Fruit fly (Drosophila melanogaster) whole organism, embryonic: ENCODE results near the gene peng.

ENCODE experiments used
- Adf1 ChIP-seq: fragments of 200-800 bp; sonication (Bioruptor generic); IDR thresholded peaks from 2 replicates; pipeline ENCODE4 v1.3.6; 2022; ENCODE audit warnings: missing biosample characterization, missing genetic modification characterization
- Asciz ChIP-seq: fragments of 200-800 bp; sonication (Bioruptor generic); optimal IDR thresholded peaks from 2 replicates; lab custom pipeline; 2017; ENCODE audit warnings: missing biosample characterization, mild to moderate bottlenecking, missing genetic modification characterization, missing genetic modification reagents
- C15 ChIP-seq: fragments of 200-800 bp; sonication (Bioruptor generic); IDR thresholded peaks from 3 replicates; pipeline ENCODE4 v1.3.6; 2022; ENCODE audit warnings: missing biosample characterization, missing genetic modification characterization
- CG10209 ChIP-seq: fragments of 200-800 bp; sonication (Bioruptor generic); optimal IDR thresholded peaks from 3 replicates; lab custom pipeline; 2017; ENCODE audit warnings: missing biosample characterization, mild to moderate bottlenecking, missing genetic modification characterization, missing genetic modification reagents
- CG10274 ChIP-seq: fragments of 200-800 bp; sonication (Bioruptor generic); optimal IDR thresholded peaks from 3 replicates; lab custom pipeline; 2017; ENCODE audit warnings: missing biosample characterization, mild to moderate bottlenecking, missing genetic modification characterization
- CG10565 ChIP-seq: fragments of 200-800 bp; sonication (Bioruptor generic); optimal IDR thresholded peaks from 3 replicates; lab custom pipeline; 2016; ENCODE audit warnings: missing biosample characterization, mild to moderate bottlenecking, missing genetic modification characterization
- CG10979 ChIP-seq: fragments of 200-800 bp; sonication (Bioruptor generic); optimal IDR thresholded peaks from 2 replicates; lab custom pipeline; 2018; ENCODE audit warnings: missing biosample characterization, mild to moderate bottlenecking, missing genetic modification characterization, moderate library complexity
- CG17802 ChIP-seq: fragments of 200-800 bp; sonication (Bioruptor generic); optimal IDR thresholded peaks from 2 replicates; lab custom pipeline; 2018; ENCODE audit warnings: missing biosample characterization, mild to moderate bottlenecking, missing genetic modification characterization, moderate library complexity
- CG2202 ChIP-seq: fragments of 200-800 bp; sonication (Bioruptor generic); optimal IDR thresholded peaks from 2 replicates; lab custom pipeline; 2018; ENCODE audit warnings: missing biosample characterization, mild to moderate bottlenecking, missing genetic modification characterization
- CG3995 ChIP-seq: fragments of 200-800 bp; sonication (Bioruptor generic); optimal IDR thresholded peaks from 3 replicates; lab custom pipeline; 2016; ENCODE audit warnings: missing biosample characterization, missing genetic modification characterization
- CG4360 ChIP-seq: fragments of 200-800 bp; sonication (Bioruptor generic); IDR thresholded peaks from 2 replicates; pipeline ENCODE4 v1.3.6; 2022; ENCODE audit warnings: missing biosample characterization, missing genetic modification characterization
- CG7745 ChIP-seq: fragments of 200-800 bp; sonication (Bioruptor generic); optimal IDR thresholded peaks from 2 replicates; lab custom pipeline; 2018; ENCODE audit warnings: missing biosample characterization, mild to moderate bottlenecking, missing genetic modification characterization, moderate library complexity
- CG8290 ChIP-seq, 3 experiments: fragments of 200-800 bp; sonication (Bioruptor generic); optimal IDR thresholded peaks; 2 replicates each; lab custom pipeline; 2016 to 2019; ENCODE audit warnings: missing biosample characterization in 3 of 3, missing genetic modification characterization in 3 of 3, mild to moderate bottlenecking in 2 of 3, moderate library complexity in 1 of 3
- Chrac-16 ChIP-seq: fragments of 200-800 bp; sonication (Bioruptor generic); optimal IDR thresholded peaks from 3 replicates; lab custom pipeline; 2016; ENCODE audit warnings: missing biosample characterization, missing genetic modification characterization
- CoRest ChIP-seq: fragments of 200-800 bp; sonication (Bioruptor generic); optimal IDR thresholded peaks from 3 replicates; lab custom pipeline; 2018; ENCODE audit warnings: missing biosample characterization, mild to moderate bottlenecking, missing genetic modification characterization, moderate library complexity
- CrebB ChIP-seq: fragments of 200-800 bp; sonication (Bioruptor generic); optimal IDR thresholded peaks from 3 replicates; lab custom pipeline; 2018; ENCODE audit warnings: missing biosample characterization, mild to moderate bottlenecking, missing genetic modification characterization
- Meics ChIP-seq: fragments of 200-800 bp; sonication (Bioruptor generic); optimal IDR thresholded peaks from 2 replicates; lab custom pipeline; 2017; ENCODE audit warnings: missing biosample characterization, mild to moderate bottlenecking, missing genetic modification characterization
- NC2α ChIP-seq: fragments of 200-800 bp; sonication (Bioruptor generic); optimal IDR thresholded peaks from 2 replicates; lab custom pipeline; 2016; ENCODE audit warnings: missing biosample characterization, missing genetic modification characterization
- Nf-YC ChIP-seq: fragments of 200-800 bp; optimal IDR thresholded peaks from 3 replicates; lab custom pipeline; 2019; ENCODE audit warnings: missing biosample characterization, mild to moderate bottlenecking, missing genetic modification characterization, moderate library complexity
- Scr ChIP-seq: fragments of 200-800 bp; sonication (Bioruptor generic); IDR thresholded peaks from 2 replicates; pipeline ENCODE4 v1.3.6; 2022; ENCODE audit warnings: missing biosample characterization, missing genetic modification characterization; ENCODE audit not compliant: partially characterized antibody
- Usf ChIP-seq: fragments of 200-800 bp; sonication (Bioruptor generic); optimal IDR thresholded peaks from 2 replicates; lab custom pipeline; 2017; ENCODE audit warnings: missing genotype, missing biosample characterization, missing genetic modification characterization
- ap ChIP-seq: fragments of 200-800 bp; sonication (Bioruptor generic); IDR thresholded peaks from 2 replicates; pipeline ENCODE4 v1.3.6; 2022; ENCODE audit warnings: missing biosample characterization, missing genetic modification characterization
- ash1 ChIP-seq: fragments of 200-800 bp; sonication (Bioruptor generic); optimal IDR thresholded peaks from 2 replicates; lab custom pipeline; 2018; ENCODE audit warnings: missing biosample characterization, mild to moderate bottlenecking, missing genetic modification characterization
- az2 ChIP-seq: fragments of 200-800 bp; sonication (Bioruptor generic); optimal IDR thresholded peaks from 3 replicates; lab custom pipeline; 2016; ENCODE audit warnings: missing biosample characterization, missing genetic modification characterization
- cas ChIP-seq: fragments of 200-800 bp; sonication (Bioruptor generic); IDR thresholded peaks from 2 replicates; pipeline ENCODE4 v1.3.6; 2022; ENCODE audit warnings: missing biosample characterization, missing genetic modification characterization
- cato ChIP-seq: fragments of 200-800 bp; sonication (Bioruptor generic); optimal IDR thresholded peaks from 2 replicates; lab custom pipeline; 2016; ENCODE audit warnings: missing biosample characterization, missing genetic modification characterization, borderline replicate concordance
- caup ChIP-seq: fragments of 200-800 bp; sonication (Bioruptor generic); optimal IDR thresholded peaks from 3 replicates; lab custom pipeline; 2017; ENCODE audit warnings: missing biosample characterization, mild to moderate bottlenecking, missing genetic modification characterization, moderate library complexity; ENCODE audit not compliant: severe bottlenecking
- da ChIP-seq: fragments of 200-800 bp; sonication (Bioruptor generic); optimal IDR thresholded peaks from 2 replicates; lab custom pipeline; 2016; ENCODE audit warnings: missing biosample characterization, missing genetic modification characterization
- dan ChIP-seq: fragments of 200-800 bp; sonication (Bioruptor generic); IDR thresholded peaks from 2 replicates; pipeline ENCODE4 v1.3.6; 2022; ENCODE audit warnings: missing biosample characterization, missing genetic modification characterization
- dimm ChIP-seq: fragments of 200-800 bp; sonication (Bioruptor generic); IDR thresholded peaks from 2 replicates; pipeline ENCODE4 v1.3.6; 2022; ENCODE audit warnings: missing biosample characterization, missing genetic modification characterization
- esg ChIP-seq: fragments of 200-800 bp; sonication (Bioruptor generic); conservative IDR thresholded peaks from 2 replicates; pipeline ENCODE4 v1.3.6; 2022; ENCODE audit warnings: missing biosample characterization, missing genetic modification characterization
- fd3F ChIP-seq: fragments of 200-800 bp; sonication (Bioruptor generic); optimal IDR thresholded peaks from 2 replicates; lab custom pipeline; 2018; ENCODE audit warnings: missing biosample characterization, mild to moderate bottlenecking, missing genetic modification characterization, moderate library complexity
- gsb ChIP-seq: fragments of 200-800 bp; sonication (Bioruptor generic); IDR thresholded peaks from 2 replicates; pipeline ENCODE4 v1.3.6; 2022; ENCODE audit warnings: missing biosample characterization, missing genetic modification characterization
- ken ChIP-seq: fragments of 200-800 bp; sonication (Bioruptor generic); IDR thresholded peaks from 3 replicates; pipeline ENCODE4 v1.3.6; 2022; ENCODE audit warnings: missing biosample characterization, missing genetic modification characterization
- knrl ChIP-seq: fragments of 200-800 bp; sonication (Bioruptor generic); IDR thresholded peaks from 3 replicates; pipeline ENCODE4 v1.3.6; 2022; ENCODE audit warnings: missing biosample characterization, missing genetic modification characterization; ENCODE audit not compliant: partially characterized antibody
- lbe ChIP-seq: fragments of 200-800 bp; sonication (Bioruptor generic); optimal IDR thresholded peaks from 2 replicates; lab custom pipeline; 2016; ENCODE audit warnings: missing biosample characterization, mild to moderate bottlenecking, missing genetic modification characterization
- lilli ChIP-seq: fragments of 200-800 bp; sonication (Bioruptor generic); optimal IDR thresholded peaks from 3 replicates; lab custom pipeline; 2016; ENCODE audit warnings: missing biosample characterization, missing genetic modification characterization
- mld ChIP-seq: fragments of 200-800 bp; sonication (Bioruptor generic); IDR thresholded peaks from 3 replicates; pipeline ENCODE4 v1.3.6; 2022; ENCODE audit warnings: missing biosample characterization, missing genetic modification characterization; ENCODE audit not compliant: partially characterized antibody
- nerfin-2 ChIP-seq: fragments of 200-800 bp; sonication (Bioruptor generic); IDR thresholded peaks from 2 replicates; pipeline ENCODE4 v1.3.6; 2022; ENCODE audit warnings: missing biosample characterization, missing genetic modification characterization; ENCODE audit not compliant: partially characterized antibody
- pan ChIP-seq, 4 experiments: fragments of >200 bp in 3 of 4; fragments of 200-800 bp in 1 of 4; sonication (Bioruptor generic) in 1 of 4; optimal IDR thresholded peaks in 3 of 4; IDR thresholded peaks in 1 of 4; 2 replicates each; pipeline versions ENCODE4 v1.3.6 to Lab custom; 2017 to 2022; ENCODE audit warnings: missing biosample characterization in 2 of 4, missing genetic modification characterization in 2 of 4, mixed read lengths in 1 of 4
- pho ChIP-seq: fragments of 200-800 bp; sonication (Bioruptor generic); optimal IDR thresholded peaks from 2 replicates; lab custom pipeline; 2016; ENCODE audit warnings: missing biosample characterization, missing genetic modification characterization
- pnt ChIP-seq: fragments of 200-800 bp; sonication (Bioruptor generic); optimal IDR thresholded peaks from 3 replicates; lab custom pipeline; 2016; ENCODE audit warnings: missing biosample characterization, missing genetic modification characterization
- row ChIP-seq: fragments of 200-800 bp; sonication (Bioruptor generic); IDR thresholded peaks from 3 replicates; pipeline ENCODE4 v1.3.6; 2022; ENCODE audit warnings: missing biosample characterization, missing genetic modification characterization
- scrt ChIP-seq: fragments of 200-800 bp; sonication (Bioruptor generic); optimal IDR thresholded peaks from 2 replicates; lab custom pipeline; 2018; ENCODE audit warnings: missing biosample characterization, mild to moderate bottlenecking, missing genetic modification characterization, moderate library complexity
- sens ChIP-seq: fragments of 200-800 bp; sonication (Bioruptor generic); peaks from one replicate; lab custom pipeline; 2016; ENCODE audit warnings: missing biosample characterization, missing genetic modification characterization
- trh ChIP-seq: fragments of 200-800 bp; sonication (Bioruptor generic); optimal IDR thresholded peaks from 2 replicates; lab custom pipeline; 2016; ENCODE audit warnings: missing biosample characterization, missing genetic modification characterization
- unc-4 ChIP-seq: fragments of 200-800 bp; sonication (Bioruptor generic); IDR thresholded peaks from 2 replicates; pipeline ENCODE4 v1.3.6; 2022; ENCODE audit warnings: missing biosample characterization, missing genetic modification characterization; ENCODE audit not compliant: partially characterized antibody
- zen ChIP-seq: fragments of 200-800 bp; sonication (Bioruptor generic); optimal IDR thresholded peaks from 3 replicates; lab custom pipeline; 2018; ENCODE audit warnings: missing biosample characterization, mild to moderate bottlenecking, missing genetic modification characterization, moderate library complexity

Gene peng

DNA sequence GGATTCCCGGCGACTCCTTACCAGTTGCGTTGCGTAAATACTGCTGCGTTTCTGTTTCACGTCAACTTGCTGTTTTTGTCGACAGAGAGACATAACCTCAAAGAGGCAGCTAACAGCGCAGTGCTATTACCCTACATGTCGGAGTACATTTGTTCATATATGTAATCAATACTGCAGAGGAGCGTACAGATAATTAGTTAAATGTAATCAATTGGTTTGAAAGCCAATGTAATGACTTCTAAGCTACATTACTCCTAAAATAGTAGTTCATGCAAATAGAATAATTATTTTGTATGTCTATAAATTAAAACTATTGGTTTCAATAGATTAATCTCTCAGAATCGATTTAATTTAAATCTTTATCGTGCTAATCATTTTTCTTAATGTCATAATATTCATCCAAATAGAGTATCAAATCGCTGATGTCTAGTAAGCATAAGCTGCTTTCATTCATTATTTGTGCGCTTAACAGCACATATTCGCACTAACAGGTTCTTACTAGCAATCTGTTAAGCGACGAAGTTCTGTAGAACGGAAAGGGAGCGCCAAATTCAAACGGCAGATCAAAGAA is 30.4 kb downstream of the peng start, which contains the start of the genes SLIRP1 and anox (continued):
- peak; percentile 90 for TF ChIP-seq lilli (GFP tag; lab: Kevin White, UChicago)
- TF ChIP-seq CG3995 = peak; percentile 43
- TF ChIP-seq mld (GFP tag; lab: Robert Waterston, UW) = no peak
- peak; percentile 85 for TF ChIP-seq caup (GFP tag; lab: Kevin White, UChicago)
- peak; percentile 58 for TF ChIP-seq gsb (GFP tag; lab: Robert Waterston, UW)
- no peak for TF ChIP-seq unc-4 (GFP tag; lab: Robert Waterston, UW)
- TF ChIP-seq fd3F (GFP tag; lab: Kevin White, UChicago) = peak; percentile 78
- TF ChIP-seq ken (GFP tag; lab: Robert Waterston, UW) = peak; percentile 65; the same call in 2 of the 3 replicates
- TF ChIP-seq CG7745 (tag; lab: Kevin White, UChicago) = no peak
- no peak for TF ChIP-seq knrl
- peak; percentile 49 for TF ChIP-seq Adf1
- peak; percentile 68 for TF ChIP-seq CG10274 (GFP tag; lab: Kevin White, UChicago)
- peak; percentile 87 for TF ChIP-seq Chrac-16 (GFP tag; lab: Kevin White, UChicago)
- peak; percentile 69 for TF ChIP-seq cas (GFP tag; lab: Robert Waterston, UW)
- TF ChIP-seq pho = peak; percentile 81
- TF ChIP-seq Nf-YC = peak; percentile 76
- TF ChIP-seq dimm (GFP tag; lab: Robert Waterston, UW) = peak; percentile 38; the same call in 1 of the 2 replicates
- TF ChIP-seq CrebB = peak; percentile 78
- TF ChIP-seq dan = no peak
- peak; percentile 60 for TF ChIP-seq pnt (GFP tag; lab: Kevin White, UChicago)
- no peak for TF ChIP-seq da
- no peak for TF ChIP-seq Asciz (GFP tag; lab: Kevin White, UChicago)
- peak; percentile 85 for TF ChIP-seq az2 (GFP tag; lab: Kevin White, UChicago)
- peak; percentile 42; the same call in 1 of the 2 replicates for TF ChIP-seq ap (GFP tag; lab: Robert Waterston, UW)
- TF ChIP-seq sens (GFP tag; lab: Kevin White, UChicago) = peak; percentile 97
- TF ChIP-seq Meics = peak; percentile 91
- TF ChIP-seq trh (GFP tag; lab: Kevin White, UChicago) = peak; percentile 81
- TF ChIP-seq C15 (GFP tag; lab: Robert Waterston, UW) = peak; percentile 64; the same call in 1 of the 3 replicates
- TF ChIP-seq lbe (GFP tag; lab: Kevin White, UChicago) = peak; percentile 36
- TF ChIP-seq CG10979 = peak; percentile 89
- TF ChIP-seq scrt = peak; percentile 79
- TF ChIP-seq zen (tag; lab: Kevin White, UChicago) = peak; percentile 80
- TF ChIP-seq CG10209 (GFP tag; lab: Kevin White, UChicago) = peak; percentile 83
- peak; percentile 69 for TF ChIP-seq NC2α (GFP tag; lab: Kevin White, UChicago)
- TF ChIP-seq CG4360 (GFP tag; lab: Robert Waterston, UW) = no peak
- TF ChIP-seq Usf = peak; percentile 81
- TF ChIP-seq CoRest (tag; lab: Kevin White, UChicago) = peak; percentile 96
- peak; percentile 34 for TF ChIP-seq CG8290 (GFP tag; optimal IDR thresholded peaks at IDR 0.05; lab: Kevin White, UChicago)
- peak; percentile 36 to 59 for TF ChIP-seq CG8290 (tag; optimal IDR thresholded peaks at IDR 0.05; lab: Kevin White, UChicago)
- TF ChIP-seq nerfin-2 = no peak
- TF ChIP-seq row = peak; percentile 96
- peak; percentile 40 for TF ChIP-seq CG17802
- TF ChIP-seq ash1 (GFP tag; lab: Kevin White, UChicago) = no peak
- no peak for TF ChIP-seq Scr
- TF ChIP-seq pan (optimal IDR thresholded peaks at IDR 0.05; lab: Kevin White, UChicago) = no peak
- peak in 1 of 2 experiments; percentile 78 for TF ChIP-seq pan (GFP tag; optimal IDR thresholded peaks at IDR 0.05 in 1 of 2, IDR thresholded peaks at IDR 0.05 in 1 of 2)
- TF ChIP-seq esg (GFP tag; lab: Robert Waterston, UW) = peak; percentile 84
- TF ChIP-seq CG2202 (tag; lab: Kevin White, UChicago) = peak; percentile 64
- peak; percentile 80 for TF ChIP-seq cato
- TF ChIP-seq CG10565 (GFP tag; lab: Kevin White, UChicago) = peak; percentile 28
